Worm (Caenorhabditis elegans) whole organism, L1 larva: ENCODE data around the gene Y43F8C.17.

Experiments used
- C16A3.4 ChIP-seq: fragments of 150-350 bp; optimal IDR thresholded peaks from 2 replicates; lab custom pipeline; 2014; ENCODE audit warnings: missing biosample characterization, missing genetic modification characterization
- C34B4.2 ChIP-seq: sonication (generic microtip); optimal IDR thresholded peaks from 2 replicates; lab custom pipeline; 2017; ENCODE audit warnings: mild to moderate bottlenecking, missing genetic modification characterization, missing compliant biosample characterization
- blmp-1 ChIP-seq: fragments of 150-350 bp; optimal IDR thresholded peaks from 2 replicates; lab custom pipeline; 2014; ENCODE audit warnings: missing biosample characterization, missing genetic modification characterization
- ceh-8 ChIP-seq: fragments of 200-800 bp; sonication (Bioruptor generic); optimal IDR thresholded peaks from 2 replicates; lab custom pipeline; 2018; ENCODE audit warnings: mild to moderate bottlenecking, missing genetic modification characterization, moderate library complexity, missing compliant biosample characterization
- ceh-82 ChIP-seq, 3 experiments: fragments of 150-350 bp in 1 of 3; sonication (generic microtip) in 2 of 3; optimal IDR thresholded peaks; 2 replicates each; lab custom pipeline; 2014 to 2017; ENCODE audit warnings: missing biosample characterization in 3 of 3, missing genetic modification characterization in 3 of 3
- ceh-88 ChIP-seq: fragments of 200-800 bp; sonication (Bioruptor generic); IDR thresholded peaks from 2 replicates; pipeline ENCODE4 v1.3.6; 2022; ENCODE audit warnings: missing genetic modification characterization, missing compliant biosample characterization
- dsc-1 ChIP-seq: sonication (generic microtip); optimal IDR thresholded peaks from 2 replicates; lab custom pipeline; 2016; ENCODE audit warnings: mild to moderate bottlenecking, missing genetic modification characterization, missing compliant biosample characterization
- efl-1 ChIP-seq, 4 experiments: fragments of 150-350 bp; optimal IDR thresholded peaks in 3 of 4; peaks in 1 of 4; 1 replicate in 1 of 4; 2 replicates in 3 of 4; lab custom pipeline; 2014; ENCODE audit warnings: missing biosample characterization in 2 of 4, missing genetic modification characterization in 2 of 4, missing genetic modification reagents in 2 of 4
- egl-27 ChIP-seq, 2 experiments: fragments of 150-350 bp in 1 of 2; sonication (generic microtip); optimal IDR thresholded peaks; 3 replicates each; lab custom pipeline; 2017 to 2018; ENCODE audit warnings: missing biosample characterization in 2 of 2, missing genetic modification characterization in 2 of 2, missing genetic modification reagents in 2 of 2
- fkh-4 ChIP-seq: sonication (generic microtip); optimal IDR thresholded peaks from 2 replicates; lab custom pipeline; 2016; ENCODE audit warnings: missing compliant biosample characterization, missing genetic modification characterization, borderline replicate concordance
- grh-1 ChIP-seq: fragments of 200-800 bp; sonication (Bioruptor generic); IDR thresholded peaks from 2 replicates; pipeline ENCODE4 v1.3.6; 2022; ENCODE audit warnings: missing genetic modification reagents, missing genetic modification characterization, missing compliant biosample characterization
- hlh-17 ChIP-seq: fragments of 200-800 bp; sonication (Bioruptor generic); optimal IDR thresholded peaks from 2 replicates; lab custom pipeline; 2018; ENCODE audit warnings: missing genetic modification characterization, mild to moderate bottlenecking, missing compliant biosample characterization, moderate library complexity, borderline replicate concordance
- irx-1 ChIP-seq: sonication (generic microtip); optimal IDR thresholded peaks from 2 replicates; lab custom pipeline; 2016; ENCODE audit warnings: missing genetic modification characterization, missing compliant biosample characterization
- jun-1 ChIP-seq: fragments of 150-350 bp; optimal IDR thresholded peaks from 2 replicates; lab custom pipeline; 2014; ENCODE audit warnings: missing biosample characterization, missing genetic modification reagents, missing genetic modification characterization
- lin-13 ChIP-seq: fragments of 150-350 bp; optimal IDR thresholded peaks from 2 replicates; lab custom pipeline; 2014; ENCODE audit warnings: missing biosample characterization, missing genetic modification reagents, missing genetic modification characterization
- lin-14 ChIP-seq: fragments of 200-800 bp; sonication (Bioruptor generic); optimal IDR thresholded peaks from 2 replicates; lab custom pipeline; 2018; ENCODE audit warnings: mild to moderate bottlenecking, missing genetic modification characterization, moderate library complexity, missing compliant biosample characterization
- lin-35 ChIP-seq, 2 experiments: fragments of 150-350 bp; optimal IDR thresholded peaks; 2 replicates each; lab custom pipeline; 2014; ENCODE audit warnings: missing biosample characterization in 2 of 2, missing genetic modification characterization in 2 of 2, missing genetic modification reagents in 2 of 2
- lin-39 ChIP-seq: fragments of 150-350 bp; optimal IDR thresholded peaks from 2 replicates; lab custom pipeline; 2014; ENCODE audit warnings: missing biosample characterization, missing genetic modification reagents, missing genetic modification characterization
- lir-3 ChIP-seq: sonication (generic microtip); optimal IDR thresholded peaks from 2 replicates; lab custom pipeline; 2016; ENCODE audit warnings: mild to moderate bottlenecking, missing genetic modification characterization, moderate library complexity, missing compliant biosample characterization; ENCODE audit not compliant: poor library complexity
- lsy-2 ChIP-seq, 2 experiments: fragments of 150-350 bp; optimal IDR thresholded peaks; 2 replicates each; lab custom pipeline; 2014; ENCODE audit warnings: missing biosample characterization in 2 of 2, missing genetic modification characterization in 2 of 2
- mdl-1 ChIP-seq, 2 experiments: fragments of 150-350 bp; optimal IDR thresholded peaks; 2 replicates each; lab custom pipeline; 2014 to 2017; ENCODE audit warnings: missing biosample characterization in 2 of 2, missing genetic modification characterization in 2 of 2, inconsistent platforms in 1 of 2
- mef-2 ChIP-seq: fragments of 150-350 bp; optimal IDR thresholded peaks from 2 replicates; lab custom pipeline; 2014; ENCODE audit warnings: missing biosample characterization, missing genetic modification characterization
- nhr-11 ChIP-seq: fragments of 150-350 bp; optimal IDR thresholded peaks from 2 replicates; lab custom pipeline; 2014; ENCODE audit warnings: missing biosample characterization, missing genetic modification characterization
- nhr-19 ChIP-seq: fragments of 200-800 bp; sonication (Bioruptor generic); conservative IDR thresholded peaks from 2 replicates; pipeline ENCODE4 v1.3.6; 2022; ENCODE audit warnings: missing genetic modification characterization, missing compliant biosample characterization
- nhr-20 ChIP-seq: sonication (generic microtip); optimal IDR thresholded peaks from 2 replicates; lab custom pipeline; 2016; ENCODE audit warnings: mild to moderate bottlenecking, missing genetic modification characterization, missing compliant biosample characterization
- nhr-237 ChIP-seq: fragments of 150-350 bp; optimal IDR thresholded peaks from 2 replicates; lab custom pipeline; 2014; ENCODE audit warnings: missing biosample characterization, missing genetic modification characterization
- nhr-85 ChIP-seq: sonication (generic microtip); peaks from one replicate; lab custom pipeline; 2016; ENCODE audit warnings: missing genetic modification characterization, inconsistent platforms, missing compliant biosample characterization
- nhr-90 ChIP-seq: sonication (generic microtip); optimal IDR thresholded peaks from 2 replicates; lab custom pipeline; 2016; ENCODE audit warnings: mild to moderate bottlenecking, missing genetic modification characterization, missing compliant biosample characterization; ENCODE audit not compliant: poor library complexity
- pqm-1 ChIP-seq: sonication (generic microtip); optimal IDR thresholded peaks from 3 replicates; lab custom pipeline; 2017; ENCODE audit warnings: missing biosample characterization, missing genetic modification characterization
- snu-23 ChIP-seq: sonication (generic microtip); optimal IDR thresholded peaks from 2 replicates; lab custom pipeline; 2016; ENCODE audit warnings: missing genetic modification characterization, missing compliant biosample characterization
- sptf-1 ChIP-seq: fragments of 150-350 bp; optimal IDR thresholded peaks from 2 replicates; lab custom pipeline; 2014; ENCODE audit warnings: missing biosample characterization, missing genetic modification characterization
- sup-37 ChIP-seq: fragments of 200-800 bp; sonication (Bioruptor generic); optimal IDR thresholded peaks from 2 replicates; lab custom pipeline; 2018; ENCODE audit warnings: mild to moderate bottlenecking, missing genetic modification characterization, missing compliant biosample characterization
- swsn-7 ChIP-seq: sonication (generic microtip); optimal IDR thresholded peaks from 2 replicates; lab custom pipeline; 2016; ENCODE audit warnings: missing genetic modification characterization, missing compliant biosample characterization
- tbx-2 ChIP-seq: sonication (generic microtip); optimal IDR thresholded peaks from 2 replicates; lab custom pipeline; 2016; ENCODE audit warnings: missing genetic modification characterization, missing compliant biosample characterization
- unc-62 ChIP-seq: fragments of 150-350 bp; optimal IDR thresholded peaks from 2 replicates; lab custom pipeline; 2014; ENCODE audit warnings: missing biosample characterization, missing genetic modification reagents, missing genetic modification characterization
- unc-86 ChIP-seq: sonication (generic microtip); optimal IDR thresholded peaks from 2 replicates; lab custom pipeline; 2016; ENCODE audit warnings: missing genetic modification characterization, missing compliant biosample characterization
- unc-98 ChIP-seq: fragments of 200-800 bp; sonication (Bioruptor generic); IDR thresholded peaks from 2 replicates; pipeline ENCODE4 v1.3.6; 2022; ENCODE audit warnings: missing genetic modification characterization, missing compliant biosample characterization
- vab-15 ChIP-seq: sonication (generic microtip); optimal IDR thresholded peaks from 2 replicates; lab custom pipeline; 2017; ENCODE audit warnings: missing genotype, mild to moderate bottlenecking, missing genetic modification characterization, missing compliant biosample characterization

Y43F8C.17 gene

ce11 chrV:19715847-19716246 is at the start of gene Y43F8C.17:
Y43F8C.17 (plus strand) TSS chrV:19716147.
- TF ChIP-seq lin-14 (GFP tag; lab: Kevin White, UChicago): no peak
- no peak for TF ChIP-seq dsc-1
- no peak for TF ChIP-seq fkh-4 (tag; lab: Kevin White, UChicago)
- TF ChIP-seq unc-98 (GFP tag; lab: Robert Waterston, UW): no peak
- no peak for TF ChIP-seq snu-23 (GFP tag; lab: Kevin White, UChicago)
- TF ChIP-seq C34B4.2 (tag; lab: Kevin White, UChicago): no peak
- TF ChIP-seq mdl-1 (tag; optimal IDR thresholded peaks at IDR 0.05; lab: Kevin White, UChicago): no peak
- TF ChIP-seq lin-39 (tag; lab: Kevin White, UChicago): no peak
- TF ChIP-seq, all 84 proteins: peak for 0

- peak; percentile 32 for TF ChIP-seq blmp-1 (tag; lab: Kevin White, UChicago)
- TF ChIP-seq irx-1 (tag; lab: Kevin White, UChicago): peak; percentile 45
- TF ChIP-seq nhr-85 (tag; lab: Kevin White, UChicago): peak; percentile 94
- TF ChIP-seq pqm-1: no peak
- peak in 1 of 2 experiments; percentile 35 for TF ChIP-seq lin-35 (GFP tag; optimal IDR thresholded peaks at IDR 0.05; lab: Kevin White, UChicago)
- TF ChIP-seq nhr-90: peak; percentile 48
- no peak for TF ChIP-seq ceh-88 (GFP tag; lab: Robert Waterston, UW)
- TF ChIP-seq tbx-2: peak; percentile 40
- peak; percentile 82 for TF ChIP-seq lin-14 (GFP tag; lab: Kevin White, UChicago)
- no peak for TF ChIP-seq sup-37
- TF ChIP-seq grh-1 (GFP tag; lab: Robert Waterston, UW): 0 out of 2 replicates have a peak, but pooled peaks have one; percentile 18
- 0 out of 2 replicates have a peak, but pooled peaks have one; percentile 32 for TF ChIP-seq nhr-19 (GFP tag; lab: Robert Waterston, UW)
- TF ChIP-seq lir-3: no peak
- TF ChIP-seq nhr-237 (tag; lab: Kevin White, UChicago): peak; percentile 8
- TF ChIP-seq vab-15 (tag; lab: Kevin White, UChicago): peak; percentile 33
- no peak for TF ChIP-seq ceh-8 (GFP tag; lab: Kevin White, UChicago)
- peak in 1 of 2 experiments; percentile 34 for TF ChIP-seq lsy-2 (tag; optimal IDR thresholded peaks at IDR 0.05; lab: Kevin White, UChicago)
- TF ChIP-seq lin-13 (GFP tag; lab: Kevin White, UChicago): no peak
- TF ChIP-seq jun-1 (tag; lab: Kevin White, UChicago): no peak
- peak; percentile 15 for TF ChIP-seq swsn-7
- TF ChIP-seq efl-1 (optimal IDR thresholded peaks at IDR 0.05; lab: Kevin White, UChicago): peak in 1 of 2 experiments; percentile 6
- TF ChIP-seq efl-1 (GFP tag; optimal IDR thresholded peaks at IDR 0.05 in 1 of 2; lab: Kevin White, UChicago): peak; percentile 17 to 58
- no peak for TF ChIP-seq unc-86 (tag; lab: Kevin White, UChicago)
- TF ChIP-seq nhr-20: peak; percentile 15
- no peak for TF ChIP-seq unc-62 (GFP tag; lab: Kevin White, UChicago)
- peak in 1 of 2 experiments; percentile 43 for TF ChIP-seq mdl-1 (tag; optimal IDR thresholded peaks at IDR 0.05; lab: Kevin White, UChicago)
- TF ChIP-seq snu-23 (GFP tag; lab: Kevin White, UChicago): peak; percentile 36
- TF ChIP-seq sptf-1: no peak
- no peak for TF ChIP-seq mef-2 (tag; lab: Kevin White, UChicago)
- peak in 1 of 3 experiments; percentile 45 for TF ChIP-seq ceh-82 (tag; optimal IDR thresholded peaks at IDR 0.05; lab: Kevin White, UChicago)
- TF ChIP-seq egl-27 (tag; optimal IDR thresholded peaks at IDR 0.05; lab: Kevin White, UChicago): no peak
- no peak for TF ChIP-seq dsc-1
- peak; percentile 11 for TF ChIP-seq C16A3.4
- TF ChIP-seq hlh-17 (GFP tag; lab: Kevin White, UChicago): no peak
- peak; percentile 11 for TF ChIP-seq nhr-11 (tag; lab: Kevin White, UChicago)
Measured at ce11 chrV:19666308-19666707, 49.6 kb upstream of the Y43F8C.17 start.

- TF ChIP-seq jun-1 (tag; lab: Kevin White, UChicago) (no peak), hlh-17 (GFP tag; lab: Kevin White, UChicago) (no peak)
Measured at ce11 chrV:19667716-19668115, 48.2 kb upstream of the Y43F8C.17 start.
